Worm (Caenorhabditis elegans) whole organism, mixed stage, embryonic: Measurements from ENCODE around the gene R08A2.7.

Experiments
- M03D4.4 ChIP-seq: sonication (generic microtip); optimal IDR thresholded peaks from 2 replicates; lab custom pipeline; 2017; ENCODE audit warnings: mild to moderate bottlenecking, missing genetic modification characterization, missing compliant biosample characterization
- bed-3 ChIP-seq: fragments of 200-800 bp; sonication (Bioruptor generic); optimal IDR thresholded peaks from 3 replicates; lab custom pipeline; 2018; ENCODE audit warnings: mild to moderate bottlenecking, missing genetic modification characterization, moderate library complexity, missing compliant biosample characterization
- blmp-1 ChIP-seq: fragments of 150-350 bp; optimal IDR thresholded peaks from 2 replicates; lab custom pipeline; 2014; ENCODE audit warnings: missing biosample characterization, missing genetic modification characterization
- ceh-39 ChIP-seq: fragments of 150-350 bp; optimal IDR thresholded peaks from 2 replicates; lab custom pipeline; 2014; ENCODE audit warnings: missing biosample characterization, missing genetic modification characterization
- ceh-83 ChIP-seq: fragments of 200-800 bp; sonication (Bioruptor generic); optimal IDR thresholded peaks from 2 replicates; lab custom pipeline; 2018; ENCODE audit warnings: mild to moderate bottlenecking, missing genetic modification characterization, missing compliant biosample characterization
- ces-1 ChIP-seq: fragments of 150-350 bp; optimal IDR thresholded peaks from 2 replicates; lab custom pipeline; 2014; ENCODE audit warnings: missing biosample characterization, missing genetic modification reagents, missing genetic modification characterization
- cnd-1 ChIP-seq: fragments of 200-800 bp; sonication (Bioruptor generic); optimal IDR thresholded peaks from 2 replicates; lab custom pipeline; 2018; ENCODE audit warnings: mild to moderate bottlenecking, missing genetic modification characterization, missing compliant biosample characterization
- drap-1 ChIP-seq: fragments of 200-800 bp; sonication (Bioruptor generic); optimal IDR thresholded peaks from 3 replicates; lab custom pipeline; 2018; ENCODE audit warnings: mild to moderate bottlenecking, missing genetic modification characterization, missing compliant biosample characterization
- elt-1 ChIP-seq: sonication (generic microtip); optimal IDR thresholded peaks from 2 replicates; lab custom pipeline; 2017; ENCODE audit warnings: missing genetic modification characterization, mild to moderate bottlenecking, missing compliant biosample characterization, antibody characterized with exemption, moderate library complexity, borderline replicate concordance; ENCODE audit not compliant: insufficient read depth
- elt-3 ChIP-seq: fragments of 150-350 bp; optimal IDR thresholded peaks from 2 replicates; lab custom pipeline; 2014; ENCODE audit warnings: missing biosample characterization, missing genetic modification characterization
- ham-2 ChIP-seq: fragments of 200-800 bp; sonication (Bioruptor generic); optimal IDR thresholded peaks from 2 replicates; lab custom pipeline; 2018; ENCODE audit warnings: mild to moderate bottlenecking, missing genetic modification characterization, missing compliant biosample characterization
- hlh-1 ChIP-seq: fragments of 150-350 bp; optimal IDR thresholded peaks from 2 replicates; lab custom pipeline; 2014; ENCODE audit warnings: missing biosample characterization, missing genetic modification reagents, missing genetic modification characterization
- lin-13 ChIP-seq: fragments of 150-350 bp; optimal IDR thresholded peaks from 2 replicates; lab custom pipeline; 2014; ENCODE audit warnings: missing biosample characterization, missing genetic modification characterization
- lin-32 ChIP-seq: fragments of 200-800 bp; sonication (Bioruptor generic); optimal IDR thresholded peaks from 2 replicates; lab custom pipeline; 2018; ENCODE audit warnings: mild to moderate bottlenecking, missing genetic modification characterization, missing compliant biosample characterization
- lsy-2 ChIP-seq: fragments of 150-350 bp; optimal IDR thresholded peaks from 2 replicates; lab custom pipeline; 2014; ENCODE audit warnings: missing biosample characterization, missing genetic modification characterization
- mab-5 ChIP-seq: fragments of 150-350 bp; optimal IDR thresholded peaks from 2 replicates; lab custom pipeline; 2014; ENCODE audit warnings: missing biosample characterization, missing genetic modification characterization
- mep-1 ChIP-seq: fragments of 150-350 bp; optimal IDR thresholded peaks from 2 replicates; lab custom pipeline; 2017; ENCODE audit warnings: missing biosample characterization, missing genetic modification reagents, missing genetic modification characterization, inconsistent platforms
- mls-2 ChIP-seq: sonication (generic microtip); optimal IDR thresholded peaks from 2 replicates; lab custom pipeline; 2016; ENCODE audit warnings: mild to moderate bottlenecking, missing genetic modification characterization, moderate library complexity, missing compliant biosample characterization
- nhr-237 ChIP-seq: fragments of 150-350 bp; optimal IDR thresholded peaks from 2 replicates; lab custom pipeline; 2014; ENCODE audit warnings: missing biosample characterization, missing genetic modification characterization
- nhr-28 ChIP-seq: fragments of 150-350 bp; optimal IDR thresholded peaks from 2 replicates; lab custom pipeline; 2014; ENCODE audit warnings: missing biosample characterization, missing genetic modification characterization
- nhr-76 ChIP-seq: sonication (generic microtip); optimal IDR thresholded peaks from 2 replicates; lab custom pipeline; 2017; ENCODE audit warnings: missing biosample characterization, missing genetic modification characterization
- pha-4 ChIP-seq: fragments of 150-350 bp; optimal IDR thresholded peaks from 2 replicates; lab custom pipeline; 2018; ENCODE audit warnings: missing biosample characterization, missing genetic modification reagents, missing genetic modification characterization
- sem-2 ChIP-seq: fragments of 200-800 bp; sonication (Bioruptor generic); optimal IDR thresholded peaks from 2 replicates; lab custom pipeline; 2018; ENCODE audit warnings: mild to moderate bottlenecking, missing genetic modification characterization, missing compliant biosample characterization
- snpc-4 ChIP-seq: fragments of 150-350 bp; optimal IDR thresholded peaks from 2 replicates; lab custom pipeline; 2014; ENCODE audit warnings: missing biosample characterization, missing genetic modification characterization
- sptf-1 ChIP-seq: sonication (generic microtip); optimal IDR thresholded peaks from 2 replicates; lab custom pipeline; 2017; ENCODE audit warnings: mild to moderate bottlenecking, missing genetic modification characterization, moderate library complexity, missing compliant biosample characterization
- tbx-8 ChIP-seq: fragments of 200-800 bp; sonication (Bioruptor generic); optimal IDR thresholded peaks from 2 replicates; lab custom pipeline; 2018; ENCODE audit warnings: mild to moderate bottlenecking, missing genetic modification characterization, moderate library complexity, missing compliant biosample characterization
- unc-39 ChIP-seq: fragments of 150-350 bp; optimal IDR thresholded peaks from 2 replicates; lab custom pipeline; 2014; ENCODE audit warnings: missing biosample characterization, missing genetic modification characterization
- unc-62 ChIP-seq: fragments of 150-350 bp; optimal IDR thresholded peaks from 2 replicates; lab custom pipeline; 2014; ENCODE audit warnings: missing biosample characterization, missing genetic modification reagents, missing genetic modification characterization
- zip-8 ChIP-seq: fragments of 150-350 bp; optimal IDR thresholded peaks from 2 replicates; lab custom pipeline; 2014; ENCODE audit warnings: missing biosample characterization, missing genetic modification characterization

R08A2.7 gene

DNA sequence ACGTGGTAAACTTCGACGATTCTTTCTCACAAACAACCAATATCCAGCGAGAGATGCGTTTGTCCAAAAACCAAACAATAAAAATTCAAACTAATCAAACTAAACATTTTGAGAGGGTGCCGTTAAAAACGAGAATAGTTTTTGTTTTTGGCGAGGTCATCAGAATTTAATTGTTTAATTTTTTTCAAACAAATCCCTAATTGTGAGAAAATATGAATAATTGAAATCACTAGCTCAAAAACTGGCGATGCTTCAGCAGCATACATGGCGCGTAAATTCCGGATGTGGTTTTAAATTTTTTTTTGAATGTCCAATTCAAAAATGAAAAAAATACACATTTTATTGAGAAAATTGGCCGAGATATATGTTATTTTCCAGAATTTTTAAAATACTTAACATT, 3.6 kb upstream of the R08A2.7 start, which contains the start of gene R08A2.1:
Gene R08A2.1, minus strand, starts transcription at position 101 of the 400 bp plus-strand sequence.
- no peak for TF ChIP-seq lin-32 (GFP tag; lab: Kevin White, UChicago)

DNA sequence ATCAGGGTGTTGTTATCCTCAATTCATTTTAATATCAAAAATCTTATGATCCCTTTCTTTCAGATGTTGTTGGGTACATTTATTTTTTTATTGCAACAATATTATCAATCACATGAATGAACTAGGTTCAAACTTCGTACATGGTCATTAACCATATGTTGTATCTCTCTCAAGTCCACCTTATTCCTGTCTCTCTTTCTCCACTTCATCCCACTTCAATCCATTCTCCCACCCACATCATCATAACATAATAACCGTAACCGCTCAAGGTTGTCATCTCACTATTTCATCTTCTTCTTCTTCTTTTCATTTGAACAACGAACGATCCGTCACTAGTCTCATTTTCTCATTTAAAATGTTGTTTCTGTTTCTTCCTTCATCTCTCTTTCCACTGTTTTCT, 2.3 kb downstream of the R08A2.7 start:
- TF ChIP-seq blmp-1, result no peak
- no peak for TF ChIP-seq mab-5
- TF ChIP-seq elt-1 (tag; lab: Kevin White, UChicago), result no peak
- TF ChIP-seq mls-2, result no peak
- TF ChIP-seq pha-4, result no peak
- no peak for TF ChIP-seq hlh-1 (tag; lab: Kevin White, UChicago)
- no peak for TF ChIP-seq sptf-1 (tag; lab: Kevin White, UChicago)
- TF ChIP-seq nhr-28, result no peak
- no peak for TF ChIP-seq bed-3
- no peak for TF ChIP-seq snpc-4 (tag; lab: Kevin White, UChicago)
- TF ChIP-seq nhr-76 (tag; lab: Kevin White, UChicago), result no peak
- TF ChIP-seq ceh-39, result no peak

- no peak for TF ChIP-seq M03D4.4 (tag; lab: Kevin White, UChicago)
- no peak for TF ChIP-seq zip-8
- TF ChIP-seq lin-13 (tag; lab: Kevin White, UChicago), result no peak
- no peak for TF ChIP-seq drap-1
- no peak for TF ChIP-seq elt-1 (tag; lab: Kevin White, UChicago)
- no peak for TF ChIP-seq nhr-28
- TF ChIP-seq bed-3, result no peak
- TF ChIP-seq sem-2, result no peak
These were observed 3.5 kb downstream of the R08A2.7 start, which contains the start of gene Y50E8A.1 for ce11 chrV:14726596-14726995. Y50E8A.1 (plus strand) TSS chrV:14726896.

DNA sequence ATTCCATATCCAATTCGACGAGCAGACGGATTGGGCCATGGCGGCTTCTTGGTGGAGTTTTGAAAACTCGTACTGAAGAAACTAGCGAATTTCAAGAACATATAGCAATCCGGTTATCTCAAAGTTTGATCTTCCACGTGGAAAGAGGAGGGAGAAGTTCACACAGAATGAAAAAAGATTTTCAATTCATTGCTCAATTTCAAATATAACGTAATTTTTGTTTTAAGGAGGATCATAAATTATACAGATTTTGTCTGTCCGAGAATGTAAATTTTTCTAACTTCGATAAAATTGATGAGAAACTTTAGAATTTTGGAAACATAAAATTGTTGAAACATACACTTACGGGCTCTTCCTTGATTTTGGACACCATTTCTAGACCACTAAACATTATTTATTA, 5.6 kb downstream of the R08A2.7 start, which contains the start of gene Y50E8A.2:
Gene Y50E8A.2, minus strand, starts transcription at position 101 of the 400 bp plus-strand sequence.
- TF ChIP-seq lsy-2 (tag; lab: Kevin White, UChicago), result no peak
- TF ChIP-seq lin-32 (GFP tag; lab: Kevin White, UChicago), result no peak
- TF ChIP-seq tbx-8 (GFP tag; lab: Kevin White, UChicago), result no peak
- no peak for TF ChIP-seq elt-1 (tag; lab: Kevin White, UChicago)
- TF ChIP-seq mls-2, result no peak
- TF ChIP-seq lin-13 (tag; lab: Kevin White, UChicago), result no peak
- TF ChIP-seq mep-1, result no peak
- no peak for TF ChIP-seq nhr-237 (tag; lab: Kevin White, UChicago)
- no peak for TF ChIP-seq nhr-76 (tag; lab: Kevin White, UChicago)
- no peak for TF ChIP-seq snpc-4 (tag; lab: Kevin White, UChicago)
- no peak for TF ChIP-seq elt-3
- TF ChIP-seq hlh-1 (tag; lab: Kevin White, UChicago), result no peak
- TF ChIP-seq ceh-83 (GFP tag; lab: Kevin White, UChicago), result no peak
- no peak for TF ChIP-seq blmp-1
- no peak for TF ChIP-seq ham-2 (GFP tag; lab: Kevin White, UChicago)
- no peak for TF ChIP-seq unc-39 (tag; lab: Kevin White, UChicago)
- TF ChIP-seq bed-3, result no peak
- TF ChIP-seq mab-5, result no peak

- TF ChIP-seq bed-3 (no peak), lin-13 (tag; lab: Kevin White, UChicago) (no peak), unc-39 (tag; lab: Kevin White, UChicago) (no peak), ceh-83 (GFP tag; lab: Kevin White, UChicago) (no peak), cnd-1 (tag; lab: Kevin White, UChicago) (no peak), mep-1 (no peak), sem-2 (no peak), mls-2 (no peak), unc-62 (GFP tag; lab: Kevin White, UChicago) (no peak), ces-1 (GFP tag; lab: Kevin White, UChicago) (no peak), elt-3 (no peak), ham-2 (GFP tag; lab: Kevin White, UChicago) (no peak), mab-5 (no peak), nhr-237 (tag; lab: Kevin White, UChicago) (no peak)
These were observed 6.2 kb downstream of the R08A2.7 start, which contains the start of gene oig-3 for ce11 chrV:14729343-14729742. oig-3 (plus strand) TSS chrV:14729643.

DNA sequence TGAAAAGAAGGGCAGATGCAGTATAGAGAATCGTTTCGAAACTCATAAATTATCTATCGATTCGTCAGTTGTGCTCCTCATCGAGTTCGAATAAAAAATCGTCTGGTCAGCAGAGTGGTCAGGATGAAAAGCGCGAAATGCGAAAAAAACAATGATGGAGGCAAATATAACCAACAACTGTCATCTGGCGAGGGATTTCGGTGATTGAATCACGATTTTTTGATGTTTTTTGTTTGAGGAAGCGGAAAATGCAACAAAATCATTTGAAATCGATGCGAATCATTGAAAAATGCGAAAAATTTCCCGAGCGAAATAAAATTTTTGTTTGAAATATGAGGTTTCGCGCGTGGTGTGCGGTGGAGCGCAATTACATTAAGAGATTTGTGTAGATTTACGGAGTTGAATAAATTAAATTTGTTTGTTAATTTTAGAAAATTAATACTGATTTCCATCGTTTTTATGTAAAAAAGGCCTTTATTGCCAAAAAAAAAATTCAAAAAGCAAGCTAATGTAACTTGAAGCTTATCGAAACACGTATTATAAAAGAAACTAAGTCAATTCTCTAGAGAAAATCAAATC, 11.2 kb downstream of the R08A2.7 start, which contains the start of gene unc-61:
Gene unc-61, minus strand, starts transcription at position 51 of the 579 bp plus-strand sequence.
- TF ChIP-seq nhr-237 (tag; lab: Kevin White, UChicago) (no peak), mep-1 (peak; percentile 1), ceh-39 (no peak), lsy-2 (tag; lab: Kevin White, UChicago) (no peak), M03D4.4 (tag; lab: Kevin White, UChicago) (no peak), pha-4 (no peak), mls-2 (no peak), ces-1 (GFP tag; lab: Kevin White, UChicago) (peak; percentile 89), blmp-1 (no peak), ham-2 (GFP tag; lab: Kevin White, UChicago) (no peak)
